Worm (Caenorhabditis elegans): ENCODE data around the gene rml-3.

Gene rml-3

ce11 chrX:6203315-6203714 is 35.5 kb downstream of the rml-3 start:
- TF ChIP-seq lsy-2 (tag; optimal IDR thresholded peaks at IDR 0.05) (no peak), skn-1 (tag; optimal IDR thresholded peaks at IDR 0.05) (no peak), sma-9 (GFP tag; optimal IDR thresholded peaks at IDR 0.05) (peak; percentile 21), sma-9 (tag; optimal IDR thresholded peaks at IDR 0.05) (no peak)

ce11 chrX:6202809-6203208 is 36.1 kb downstream of the rml-3 start:
- TF ChIP-seq mbf-1 (tag; optimal IDR thresholded peaks at IDR 0.05) = no peak
- TF ChIP-seq nhr-23 (tag; optimal IDR thresholded peaks at IDR 0.05) = no peak
- TF ChIP-seq nhr-21 (tag; optimal IDR thresholded peaks at IDR 0.05) = no peak
- no peak for TF ChIP-seq ceh-16 (tag; optimal IDR thresholded peaks at IDR 0.05)
- no peak for TF ChIP-seq nhr-237 (tag; optimal IDR thresholded peaks at IDR 0.05)
- TF ChIP-seq F13H6.1 (tag; optimal IDR thresholded peaks at IDR 0.05) = peak; percentile 19
- TF ChIP-seq dmd-4 (tag; optimal IDR thresholded peaks at IDR 0.05) = no peak
- TF ChIP-seq mab-5 (tag; optimal IDR thresholded peaks at IDR 0.05) = no peak
- no peak for TF ChIP-seq snpc-4 (tag; optimal IDR thresholded peaks at IDR 0.05)
- TF ChIP-seq nhr-129 (tag; optimal IDR thresholded peaks at IDR 0.05) = peak; percentile 64
- no peak for TF ChIP-seq elt-1 (tag; optimal IDR thresholded peaks at IDR 0.05)
- TF ChIP-seq nhr-12 (tag; optimal IDR thresholded peaks at IDR 0.05) = no peak
- no peak for TF ChIP-seq crh-2 (tag; optimal IDR thresholded peaks at IDR 0.05)
- no peak for TF ChIP-seq lin-39 (tag; optimal IDR thresholded peaks at IDR 0.05)
- TF ChIP-seq ZK546.5 (tag; optimal IDR thresholded peaks at IDR 0.05) = no peak
- TF ChIP-seq ztf-11 (tag; optimal IDR thresholded peaks at IDR 0.05) = no peak
- TF ChIP-seq nhr-77 (tag; optimal IDR thresholded peaks at IDR 0.05) = no peak
- TF ChIP-seq zag-1 (tag; optimal IDR thresholded peaks at IDR 0.05) = no peak
- no peak for TF ChIP-seq fos-1 (tag; optimal IDR thresholded peaks at IDR 0.05)
- no peak for TF ChIP-seq aly-2 (tag; optimal IDR thresholded peaks at IDR 0.05)
- no peak for TF ChIP-seq nhr-10 (tag; optimal IDR thresholded peaks at IDR 0.05)
- no peak for TF ChIP-seq ama-1 (optimal IDR thresholded peaks at IDR 0.05)
- TF ChIP-seq C34F6.9 (tag; optimal IDR thresholded peaks at IDR 0.05) = peak; percentile 8
- TF ChIP-seq skn-1 (tag; optimal IDR thresholded peaks at IDR 0.05) = no peak
- no peak for TF ChIP-seq unc-39 (tag; optimal IDR thresholded peaks at IDR 0.05)
- peak in 1 of 2 experiments; percentile 27 for TF ChIP-seq lsy-2 (tag; optimal IDR thresholded peaks at IDR 0.05)
- TF ChIP-seq ztf-4 (tag; optimal IDR thresholded peaks at IDR 0.05) = peak; percentile 27
- TF ChIP-seq unc-62 (GFP tag; optimal IDR thresholded peaks at IDR 0.05) = no peak
- no peak for TF ChIP-seq mdl-1 (tag; optimal IDR thresholded peaks at IDR 0.05)
- no peak for TF ChIP-seq ceh-82 (tag; optimal IDR thresholded peaks at IDR 0.05)
- no peak for TF ChIP-seq sma-9 (GFP tag; optimal IDR thresholded peaks at IDR 0.05)
- no peak for TF ChIP-seq sma-9 (tag; optimal IDR thresholded peaks at IDR 0.05)
- no peak for TF ChIP-seq nhr-11 (tag; optimal IDR thresholded peaks at IDR 0.05)
- TF ChIP-seq ztf-1 (GFP tag; conservative IDR thresholded peaks at IDR 0.05) = no peak
- TF ChIP-seq gmeb-1 (tag; optimal IDR thresholded peaks at IDR 0.05) = no peak
- TF ChIP-seq unc-55 (GFP tag; optimal IDR thresholded peaks at IDR 0.05) = no peak
- no peak for TF ChIP-seq elt-3 (tag; optimal IDR thresholded peaks at IDR 0.05)
- no peak for TF ChIP-seq R02D3.7 (tag; optimal IDR thresholded peaks at IDR 0.05)
- no peak for TF ChIP-seq egl-27 (tag; optimal IDR thresholded peaks at IDR 0.05)
- no peak for TF ChIP-seq Y55F3AM.14 (GFP tag; optimal IDR thresholded peaks at IDR 0.05)
- TF ChIP-seq blmp-1 (tag; optimal IDR thresholded peaks at IDR 0.05; ENCODE audit: insufficient read depth) = no peak
- TF ChIP-seq nhr-25 (tag; optimal IDR thresholded peaks at IDR 0.05) = no peak

ce11 chrX:6201542-6201941 is 37.3 kb downstream of the rml-3 start:
- TF ChIP-seq zag-1 (tag; optimal IDR thresholded peaks at IDR 0.05) (no peak), snpc-4 (tag; optimal IDR thresholded peaks at IDR 0.05) (no peak), crh-2 (tag; optimal IDR thresholded peaks at IDR 0.05) (peak; percentile 1), ZK546.5 (tag; optimal IDR thresholded peaks at IDR 0.05) (no peak), nhr-129 (tag; optimal IDR thresholded peaks at IDR 0.05) (peak; percentile 56), C34F6.9 (tag; optimal IDR thresholded peaks at IDR 0.05) (no peak), sma-9 (GFP tag; optimal IDR thresholded peaks at IDR 0.05) (peak; percentile 66), sma-9 (tag; optimal IDR thresholded peaks at IDR 0.05) (no peak), alr-1 (tag; optimal IDR thresholded peaks at IDR 0.05) (no peak), mdl-1 (tag; optimal IDR thresholded peaks at IDR 0.05) (peak in 1 of 2 experiments; percentile 30), nhr-10 (tag; optimal IDR thresholded peaks at IDR 0.05) (no peak), unc-62 (GFP tag; optimal IDR thresholded peaks at IDR 0.05) (no peak), lsy-2 (tag; optimal IDR thresholded peaks at IDR 0.05) (peak in 1 of 2 experiments; percentile 57), nhr-12 (tag; optimal IDR thresholded peaks at IDR 0.05) (no peak), unc-39 (tag; optimal IDR thresholded peaks at IDR 0.05) (no peak), lin-39 (tag; optimal IDR thresholded peaks at IDR 0.05) (no peak), gmeb-1 (tag; optimal IDR thresholded peaks at IDR 0.05) (no peak), nhr-6 (tag; optimal IDR thresholded peaks at IDR 0.05) (peak; percentile 0), ztf-1 (GFP tag; conservative IDR thresholded peaks at IDR 0.05) (no peak), mab-5 (tag; optimal IDR thresholded peaks at IDR 0.05) (no peak), nhr-21 (tag; optimal IDR thresholded peaks at IDR 0.05) (peak; percentile 80), ceh-82 (tag; optimal IDR thresholded peaks at IDR 0.05) (no peak), egl-27 (tag; optimal IDR thresholded peaks at IDR 0.05) (peak; percentile 18), nhr-25 (tag; optimal IDR thresholded peaks at IDR 0.05) (peak; percentile 56), ztf-11 (tag; optimal IDR thresholded peaks at IDR 0.05) (no peak), unc-55 (GFP tag; optimal IDR thresholded peaks at IDR 0.05) (no peak), sem-4 (tag; optimal IDR thresholded peaks at IDR 0.05) (no peak), ztf-4 (tag; optimal IDR thresholded peaks at IDR 0.05) (no peak), peb-1 (tag; optimal IDR thresholded peaks at IDR 0.05) (no peak), R02D3.7 (tag; optimal IDR thresholded peaks at IDR 0.05) (no peak), nhr-77 (tag; optimal IDR thresholded peaks at IDR 0.05) (no peak), blmp-1 (tag; optimal IDR thresholded peaks at IDR 0.05; ENCODE audit: insufficient read depth) (peak; percentile 57), mbf-1 (tag; optimal IDR thresholded peaks at IDR 0.05) (no peak), nhr-237 (tag; optimal IDR thresholded peaks at IDR 0.05) (no peak), ceh-16 (tag; optimal IDR thresholded peaks at IDR 0.05) (no peak), nhr-23 (tag; optimal IDR thresholded peaks at IDR 0.05) (no peak), fos-1 (tag; optimal IDR thresholded peaks at IDR 0.05) (peak; percentile 32), lin-13 (GFP tag; optimal IDR thresholded peaks at IDR 0.05) (no peak)
